Fruit fly (Drosophila melanogaster) whole organism: ENCODE results near the gene Trmt112.

ENCODE experiments used
- pan ChIP-seq: fragments of >200 bp; optimal IDR thresholded peaks from 2 replicates; lab custom pipeline; 2017
- psq ChIP-seq: fragments of >200 bp; optimal IDR thresholded peaks from 2 replicates; lab custom pipeline; 2017
- usp ChIP-seq: fragments of >200 bp; optimal IDR thresholded peaks from 2 replicates; lab custom pipeline; 2017; ENCODE audit warnings: missing biosample characterization, missing genetic modification characterization, mixed read lengths

DNA sequence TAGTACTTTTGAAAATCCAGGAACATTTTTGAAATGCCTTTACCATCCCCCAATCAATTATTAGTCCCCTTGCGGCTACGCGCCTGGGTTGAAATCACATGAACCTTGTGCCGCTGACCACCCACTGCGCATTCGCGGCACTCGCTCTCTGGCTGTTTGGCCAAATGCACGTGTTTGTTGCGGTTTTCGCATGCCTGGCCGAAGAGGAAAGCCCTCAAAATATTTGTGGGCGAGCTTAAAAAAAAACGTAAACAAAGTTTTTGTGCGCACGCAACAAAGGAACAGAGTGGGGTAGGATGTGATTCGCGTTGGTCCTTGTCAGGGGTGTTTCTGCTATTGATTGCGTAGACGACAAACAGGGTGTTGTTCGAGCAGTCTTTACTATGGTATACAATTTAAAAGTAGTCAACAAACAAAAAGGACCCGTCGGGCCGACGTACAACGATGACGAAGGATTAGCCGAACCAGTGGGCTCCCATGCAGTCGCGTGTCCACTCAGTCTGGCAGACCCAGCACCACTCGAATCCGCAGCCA, 22.2 kb downstream of the Trmt112 start:
- TF ChIP-seq pan (lab: Kevin White, UChicago) (no peak), usp (GFP tag; lab: Kevin White, UChicago) (no peak), psq (lab: Kevin White, UChicago) (no peak)
